Worm (Caenorhabditis elegans): ENCODE measurements around the gene taf-8.

taf-8 gene

DNA sequence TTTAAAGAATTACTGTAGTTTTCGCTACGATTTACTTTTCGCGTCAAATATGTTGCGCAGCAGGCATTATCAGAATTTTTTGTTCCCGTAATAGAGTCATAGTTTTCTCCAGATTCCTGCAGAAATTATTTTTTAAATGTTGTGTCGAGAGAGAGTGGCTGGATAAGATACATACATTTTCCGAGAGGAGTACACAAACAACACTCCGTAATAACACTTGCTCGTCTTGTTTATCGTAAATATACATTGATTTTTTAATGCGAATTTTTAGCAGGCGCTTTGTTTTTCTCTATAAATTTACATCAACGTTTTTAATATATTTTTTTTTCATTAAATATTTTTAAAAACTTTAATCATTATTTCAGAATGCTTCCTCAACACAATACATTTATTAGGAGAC lies at the start of gene taf-8:
TSS of gene taf-8 (plus strand) at position 360 of the 400 bp plus-strand sequence.
- TF ChIP-seq ceh-36 (tag; optimal IDR thresholded peaks at IDR 0.05): no peak
- TF ChIP-seq F13C5.2 (tag; optimal IDR thresholded peaks at IDR 0.05): peak; percentile 7

DNA sequence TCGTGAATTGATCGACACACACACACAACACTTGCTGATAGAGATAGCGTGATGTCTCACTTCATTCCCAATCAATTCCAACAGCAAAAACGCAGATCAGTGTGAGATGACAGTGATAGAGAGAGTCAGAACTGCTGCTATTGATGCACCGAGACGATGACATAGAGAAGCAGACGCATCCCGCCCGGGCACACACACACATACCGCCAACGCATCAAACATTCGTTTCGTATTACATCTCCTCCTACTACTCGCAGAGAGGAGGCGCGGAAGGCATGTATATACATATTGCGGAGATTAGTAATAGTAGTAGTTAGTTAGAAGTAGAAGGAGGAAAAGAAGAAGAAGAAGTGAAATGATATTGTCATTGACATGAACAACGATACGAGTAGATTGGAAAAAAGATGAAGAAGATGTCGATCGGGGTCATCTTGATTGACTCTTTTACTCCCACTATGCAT lies 49.7 kb upstream of the taf-8 start:
- no peak for TF ChIP-seq tbx-11 (GFP tag; IDR thresholded peaks at IDR 0.05)
- TF ChIP-seq flt-1 (GFP tag; IDR thresholded peaks at IDR 0.05): no peak
- TF ChIP-seq ceh-13 (GFP tag; optimal IDR thresholded peaks at IDR 0.05): no peak
- TF ChIP-seq ama-1 (optimal IDR thresholded peaks at IDR 0.05): no peak
- no peak for TF ChIP-seq aly-1 (tag; optimal IDR thresholded peaks at IDR 0.05)
- no peak for TF ChIP-seq ceh-36 (tag; optimal IDR thresholded peaks at IDR 0.05)
- TF ChIP-seq F13C5.2 (tag; optimal IDR thresholded peaks at IDR 0.05): no peak
- TF ChIP-seq hnd-1 (tag; optimal IDR thresholded peaks at IDR 0.05): no peak

DNA sequence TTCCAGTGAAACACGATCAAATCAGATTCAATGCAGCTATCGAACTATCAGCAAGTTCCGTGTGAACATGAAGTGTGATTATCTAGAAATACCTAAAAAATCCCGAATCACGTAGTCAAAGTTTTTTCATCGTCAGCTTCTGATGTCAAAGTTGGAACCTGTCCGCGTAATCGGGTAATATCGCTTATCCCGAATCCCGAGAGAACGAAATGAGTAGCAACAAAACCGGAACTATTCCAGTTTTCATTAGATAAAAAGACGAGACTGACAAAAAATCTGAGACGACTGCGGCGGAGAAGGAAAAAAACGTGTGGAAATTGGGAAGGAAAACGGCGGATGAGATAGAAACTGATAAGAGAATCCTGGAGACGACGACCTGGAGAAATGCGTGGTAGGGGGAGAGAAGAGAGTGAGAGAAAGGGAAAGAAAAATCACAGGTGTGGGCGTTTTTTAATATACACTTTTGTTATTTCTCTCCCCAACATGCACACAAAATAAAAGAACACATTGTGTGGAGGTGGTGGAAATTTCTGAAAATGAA lies 49.1 kb upstream of the taf-8 start:
- TF ChIP-seq aly-1 (tag; optimal IDR thresholded peaks at IDR 0.05) (no peak), sea-1 (GFP tag; conservative IDR thresholded peaks at IDR 0.05) (no peak), tbx-11 (GFP tag; IDR thresholded peaks at IDR 0.05) (no peak), hmg-4 (GFP tag; optimal IDR thresholded peaks at IDR 0.05) (peak; percentile 11), hmbx-1 (tag; optimal IDR thresholded peaks at IDR 0.05) (no peak), tra-4 (tag; optimal IDR thresholded peaks at IDR 0.05) (no peak), ceh-36 (tag; optimal IDR thresholded peaks at IDR 0.05) (no peak), B0310.2 (tag; optimal IDR thresholded peaks at IDR 0.05) (no peak)

DNA sequence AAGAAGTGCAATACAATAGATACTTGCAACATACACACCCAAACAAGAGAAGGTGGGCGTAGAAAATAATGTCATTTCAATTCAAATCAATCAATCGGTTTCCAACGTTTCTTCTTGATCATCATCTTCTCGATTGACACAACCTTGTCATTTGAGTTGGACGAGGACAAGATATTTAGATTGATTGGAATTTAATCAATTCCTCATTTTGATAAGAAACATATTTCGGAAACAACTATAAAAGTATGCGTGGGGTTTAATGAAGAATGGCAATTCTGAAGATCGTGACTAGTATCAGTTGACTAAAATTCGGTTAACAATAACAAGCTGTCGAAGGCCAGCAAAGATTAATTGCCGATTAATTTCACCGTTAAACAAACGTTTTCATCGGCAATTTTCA lies 48.5 kb upstream of the taf-8 start:
- TF ChIP-seq tra-4 (tag; optimal IDR thresholded peaks at IDR 0.05): no peak
- no peak for TF ChIP-seq sea-1 (GFP tag; conservative IDR thresholded peaks at IDR 0.05)
- no peak for TF ChIP-seq ceh-13 (GFP tag; optimal IDR thresholded peaks at IDR 0.05)
- no peak for TF ChIP-seq aly-1 (tag; optimal IDR thresholded peaks at IDR 0.05)
- TF ChIP-seq ceh-36 (tag; optimal IDR thresholded peaks at IDR 0.05): no peak
- TF ChIP-seq tbx-11 (GFP tag; IDR thresholded peaks at IDR 0.05): no peak
- TF ChIP-seq pes-1 (GFP tag; IDR thresholded peaks at IDR 0.05): no peak

DNA sequence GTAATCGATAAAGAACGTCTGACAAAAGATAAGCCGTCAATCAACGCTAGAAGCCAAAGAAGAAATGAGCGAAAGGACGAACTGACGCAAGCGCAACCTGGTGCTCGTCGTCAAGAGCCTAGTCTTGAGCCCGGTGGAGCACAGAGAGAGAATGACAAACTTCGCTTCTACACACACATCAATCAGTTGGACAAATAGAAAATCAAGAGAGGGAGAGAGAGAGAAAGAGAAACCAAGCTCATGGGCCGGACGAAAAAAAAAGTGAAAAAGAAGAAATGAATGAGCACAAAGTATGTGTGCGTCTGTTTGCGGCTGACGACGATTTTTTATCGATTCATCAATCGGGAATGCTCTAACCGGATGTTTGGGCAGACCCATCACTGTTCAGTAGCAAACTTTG lies 48.0 kb upstream of the taf-8 start:
- TF ChIP-seq B0310.2 (tag; optimal IDR thresholded peaks at IDR 0.05): no peak
- TF ChIP-seq ceh-36 (tag; optimal IDR thresholded peaks at IDR 0.05): no peak
- TF ChIP-seq ama-1 (optimal IDR thresholded peaks at IDR 0.05): no peak
- no peak for TF ChIP-seq scrt-1 (GFP tag; IDR thresholded peaks at IDR 0.05)
- no peak for TF ChIP-seq pes-1 (GFP tag; IDR thresholded peaks at IDR 0.05)
- no peak for TF ChIP-seq tra-4 (tag; optimal IDR thresholded peaks at IDR 0.05)
- no peak for TF ChIP-seq hmg-4 (GFP tag; optimal IDR thresholded peaks at IDR 0.05)
- TF ChIP-seq hnd-1 (tag; optimal IDR thresholded peaks at IDR 0.05): no peak
- TF ChIP-seq aly-1 (tag; optimal IDR thresholded peaks at IDR 0.05): no peak
- TF ChIP-seq ceh-13 (GFP tag; optimal IDR thresholded peaks at IDR 0.05): no peak
- TF ChIP-seq flt-1 (GFP tag; IDR thresholded peaks at IDR 0.05): no peak
- TF ChIP-seq ets-7 (tag; optimal IDR thresholded peaks at IDR 0.05): no peak
- TF ChIP-seq F13C5.2 (tag; optimal IDR thresholded peaks at IDR 0.05): no peak
- no peak for TF ChIP-seq tbx-37 (GFP tag; conservative IDR thresholded peaks at IDR 0.05)

DNA sequence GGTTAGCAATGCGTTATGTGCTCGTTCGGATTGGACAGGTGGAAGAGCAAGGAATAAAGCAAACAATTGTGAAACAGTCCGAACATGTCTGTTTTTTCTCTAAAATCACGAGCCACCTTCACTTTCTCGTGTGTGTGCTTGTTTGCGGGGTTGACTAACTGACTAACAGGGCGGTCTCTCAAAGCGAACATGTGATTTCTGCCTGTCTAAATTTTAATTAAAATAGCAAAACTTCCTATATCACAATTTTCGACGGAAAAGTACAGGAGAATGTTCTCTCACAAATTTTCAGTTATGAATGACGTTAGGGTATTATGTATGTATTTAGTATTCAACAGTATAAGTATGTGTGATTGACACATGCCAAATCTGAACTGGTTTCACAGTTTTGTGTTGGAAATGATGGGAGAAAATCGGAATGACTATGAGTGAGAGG lies 47.2 kb upstream of the taf-8 start:
- TF ChIP-seq tbx-11 (GFP tag; IDR thresholded peaks at IDR 0.05) (no peak), F13C5.2 (tag; optimal IDR thresholded peaks at IDR 0.05) (no peak), ama-1 (optimal IDR thresholded peaks at IDR 0.05) (no peak), ceh-13 (GFP tag; optimal IDR thresholded peaks at IDR 0.05) (no peak), sea-1 (GFP tag; conservative IDR thresholded peaks at IDR 0.05) (no peak), flt-1 (GFP tag; IDR thresholded peaks at IDR 0.05) (no peak), tbx-37 (GFP tag; conservative IDR thresholded peaks at IDR 0.05) (no peak), scrt-1 (GFP tag; IDR thresholded peaks at IDR 0.05) (no peak), hmbx-1 (tag; optimal IDR thresholded peaks at IDR 0.05) (no peak), ceh-36 (tag; optimal IDR thresholded peaks at IDR 0.05) (no peak), hnd-1 (tag; optimal IDR thresholded peaks at IDR 0.05) (no peak), hmg-4 (GFP tag; optimal IDR thresholded peaks at IDR 0.05) (no peak), tra-4 (tag; optimal IDR thresholded peaks at IDR 0.05) (no peak), B0310.2 (tag; optimal IDR thresholded peaks at IDR 0.05) (no peak), pes-1 (GFP tag; IDR thresholded peaks at IDR 0.05) (no peak), aly-1 (tag; optimal IDR thresholded peaks at IDR 0.05) (no peak), ets-7 (tag; optimal IDR thresholded peaks at IDR 0.05) (no peak)

DNA sequence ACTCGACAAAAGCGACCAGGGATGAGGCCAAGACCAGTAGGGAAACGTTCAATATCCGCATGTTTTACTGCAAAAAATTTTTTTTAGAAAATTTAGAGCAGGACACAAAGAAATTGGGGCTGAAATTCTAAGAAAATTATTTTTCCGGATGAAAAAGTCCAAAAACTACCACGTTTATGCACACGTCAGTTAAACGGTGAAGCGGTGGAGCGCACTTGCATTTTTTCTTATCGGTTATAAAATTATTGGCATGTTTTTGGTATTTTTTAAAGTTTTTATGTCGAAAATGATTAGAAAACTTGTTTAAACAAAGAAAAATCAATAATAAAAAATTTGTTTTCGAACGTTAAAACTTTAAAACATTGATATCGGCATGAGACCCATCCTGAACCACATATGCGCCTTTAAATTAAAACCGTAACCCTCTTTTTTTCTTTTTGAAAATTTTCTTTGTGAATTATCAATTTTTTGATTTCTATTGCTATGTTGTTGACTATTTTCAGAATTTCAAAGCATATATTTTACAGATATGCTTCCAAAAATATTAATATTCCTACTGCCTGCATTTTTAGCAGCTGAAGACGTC lies 44.9 kb upstream of the taf-8 start, which contains the start of the genes dnj-20 and ZK1307.8:
TSS of gene dnj-20 (minus strand) at position 67 of the 586 bp plus-strand sequence.
TSS of gene ZK1307.8 (plus strand) at position 504 of the 586 bp plus-strand sequence.
- TF ChIP-seq ets-7 (tag; optimal IDR thresholded peaks at IDR 0.05): no peak
- TF ChIP-seq tbx-37 (GFP tag; conservative IDR thresholded peaks at IDR 0.05): no peak
- no peak for TF ChIP-seq flt-1 (GFP tag; IDR thresholded peaks at IDR 0.05)
- no peak for TF ChIP-seq pes-1 (GFP tag; IDR thresholded peaks at IDR 0.05)
- TF ChIP-seq hmg-4 (GFP tag; optimal IDR thresholded peaks at IDR 0.05): no peak
- TF ChIP-seq scrt-1 (GFP tag; IDR thresholded peaks at IDR 0.05): no peak
- no peak for TF ChIP-seq tra-4 (tag; optimal IDR thresholded peaks at IDR 0.05)
- TF ChIP-seq hmbx-1 (tag; optimal IDR thresholded peaks at IDR 0.05): no peak
- no peak for TF ChIP-seq ceh-36 (tag; optimal IDR thresholded peaks at IDR 0.05)
- TF ChIP-seq ceh-13 (GFP tag; optimal IDR thresholded peaks at IDR 0.05): no peak
- TF ChIP-seq hnd-1 (tag; optimal IDR thresholded peaks at IDR 0.05): no peak
- TF ChIP-seq B0310.2 (tag; optimal IDR thresholded peaks at IDR 0.05): no peak
- TF ChIP-seq sea-1 (GFP tag; conservative IDR thresholded peaks at IDR 0.05): no peak
- no peak for TF ChIP-seq ama-1 (optimal IDR thresholded peaks at IDR 0.05)
- TF ChIP-seq tbx-11 (GFP tag; IDR thresholded peaks at IDR 0.05): no peak
- no peak for TF ChIP-seq aly-1 (tag; optimal IDR thresholded peaks at IDR 0.05)
- TF ChIP-seq F13C5.2 (tag; optimal IDR thresholded peaks at IDR 0.05): no peak
